Worm (Caenorhabditis elegans): ENCODE measurements around the gene nhr-63.

- TF ChIP-seq tra-4 (tag; optimal IDR thresholded peaks at IDR 0.05) (no peak), pes-1 (GFP tag; IDR thresholded peaks at IDR 0.05) (no peak; the same call in 1 of the 2 replicates), ama-1 (optimal IDR thresholded peaks at IDR 0.05) (no peak), tbx-37 (GFP tag; conservative IDR thresholded peaks at IDR 0.05) (no peak), flt-1 (GFP tag; IDR thresholded peaks at IDR 0.05) (no peak), aly-1 (tag; optimal IDR thresholded peaks at IDR 0.05) (no peak), hnd-1 (tag; optimal IDR thresholded peaks at IDR 0.05) (no peak), ets-7 (tag; optimal IDR thresholded peaks at IDR 0.05) (no peak), sea-1 (GFP tag; conservative IDR thresholded peaks at IDR 0.05) (no peak), ceh-36 (tag; optimal IDR thresholded peaks at IDR 0.05) (no peak), hmg-4 (GFP tag; optimal IDR thresholded peaks at IDR 0.05) (no peak), tbx-11 (GFP tag; IDR thresholded peaks at IDR 0.05) (no peak), B0310.2 (tag; optimal IDR thresholded peaks at IDR 0.05) (no peak)
Measured at ce11 chrV:16041412-16041811, 39.0 kb downstream of the nhr-63 start.

All from whole organism, early embryonic.